Fruit fly (Drosophila melanogaster) whole organism, pupa: ENCODE results near the gene CG32642.

Experiments
- CG10348 ChIP-seq: fragments of 200-800 bp; sonication (Bioruptor generic); IDR thresholded peaks from 2 replicates; pipeline ENCODE4 v1.3.6; 2022; ENCODE audit warnings: missing biosample characterization, missing genetic modification characterization
- CG12605 ChIP-seq: fragments of 200-800 bp; sonication (Bioruptor generic); IDR thresholded peaks from 2 replicates; pipeline ENCODE4 v1.3.6; 2022; ENCODE audit warnings: missing biosample characterization, missing genetic modification characterization
- CG13204 ChIP-seq: fragments of 200-800 bp; sonication (Bioruptor generic); optimal IDR thresholded peaks from 2 replicates; lab custom pipeline; 2018; ENCODE audit warnings: missing biosample characterization, mild to moderate bottlenecking, missing genetic modification characterization, moderate library complexity
- CG14655 ChIP-seq: fragments of 200-800 bp; sonication (Bioruptor generic); optimal IDR thresholded peaks from 3 replicates; lab custom pipeline; 2017; ENCODE audit warnings: mild to moderate bottlenecking, missing biosample characterization, missing genetic modification reagents, missing genetic modification characterization
- CG15710 ChIP-seq: fragments of 200-800 bp; sonication (Bioruptor generic); optimal IDR thresholded peaks from 2 replicates; lab custom pipeline; 2018; ENCODE audit warnings: missing biosample characterization, mild to moderate bottlenecking, missing genetic modification characterization, moderate library complexity
- CG17806 ChIP-seq: fragments of 200-800 bp; sonication (Bioruptor generic); optimal IDR thresholded peaks from 2 replicates; lab custom pipeline; 2018; ENCODE audit warnings: missing biosample characterization, mild to moderate bottlenecking, missing genetic modification characterization, moderate library complexity
- CG32121 ChIP-seq: fragments of 200-800 bp; sonication (Bioruptor generic); IDR thresholded peaks from 2 replicates; pipeline ENCODE4 v1.3.6; 2022; ENCODE audit warnings: missing biosample characterization, missing genetic modification characterization
- CG34367 ChIP-seq: fragments of 200-800 bp; sonication (Bioruptor generic); optimal IDR thresholded peaks from 2 replicates; lab custom pipeline; 2018; ENCODE audit warnings: missing biosample characterization, mild to moderate bottlenecking, missing genetic modification characterization
- CG4496 ChIP-seq: fragments of 200-800 bp; sonication (Bioruptor generic); IDR thresholded peaks from 3 replicates; pipeline ENCODE4 v1.3.6; 2022; ENCODE audit warnings: missing biosample characterization, missing genetic modification characterization
- CG8159 ChIP-seq: fragments of 200-800 bp; sonication (Bioruptor generic); optimal IDR thresholded peaks from 3 replicates; lab custom pipeline; 2018; ENCODE audit warnings: missing biosample characterization, mild to moderate bottlenecking, missing genetic modification characterization, moderate library complexity
- CG8301 ChIP-seq: fragments of 200-800 bp; sonication (Bioruptor generic); optimal IDR thresholded peaks from 2 replicates; lab custom pipeline; 2018; ENCODE audit warnings: missing biosample characterization, mild to moderate bottlenecking, missing genetic modification characterization
- CG9948 ChIP-seq: fragments of 200-800 bp; sonication (Bioruptor generic); optimal IDR thresholded peaks from 2 replicates; lab custom pipeline; 2018; ENCODE audit warnings: missing biosample characterization, mild to moderate bottlenecking, missing genetic modification characterization, moderate library complexity
- D1 ChIP-seq: fragments of 200-800 bp; sonication (Bioruptor generic); optimal IDR thresholded peaks from 2 replicates; lab custom pipeline; 2018; ENCODE audit warnings: missing biosample characterization, mild to moderate bottlenecking, missing genetic modification characterization, moderate library complexity
- EcR ChIP-seq: fragments of 200-800 bp; sonication (Bioruptor generic); optimal IDR thresholded peaks from 3 replicates; lab custom pipeline; 2019; ENCODE audit warnings: missing biosample characterization, missing genetic modification characterization, mild to moderate bottlenecking, moderate library complexity, missing genetic modification reagents
- Ets98B ChIP-seq: fragments of 200-800 bp; sonication (Bioruptor generic); IDR thresholded peaks from 2 replicates; pipeline ENCODE4 v1.3.6; 2022; ENCODE audit warnings: missing biosample characterization, missing genetic modification characterization
- Pif1A ChIP-seq: fragments of 200-800 bp; sonication (Bioruptor generic); optimal IDR thresholded peaks from 3 replicates; lab custom pipeline; 2016; ENCODE audit warnings: missing biosample characterization, missing genetic modification characterization
- Pif1B ChIP-seq: fragments of 200-800 bp; sonication (Bioruptor generic); optimal IDR thresholded peaks from 3 replicates; lab custom pipeline; 2016; ENCODE audit warnings: missing biosample characterization, missing genetic modification characterization
- Snoo ChIP-seq: fragments of 200-800 bp; sonication (Bioruptor generic); optimal IDR thresholded peaks from 3 replicates; lab custom pipeline; 2017; ENCODE audit warnings: missing biosample characterization, mild to moderate bottlenecking, missing genetic modification characterization, inconsistent platforms
- fd96Ca ChIP-seq: fragments of 200-800 bp; sonication (Bioruptor generic); IDR thresholded peaks from 3 replicates; pipeline ENCODE4 v1.3.6; 2022; ENCODE audit warnings: missing biosample characterization, missing genetic modification characterization
- gl ChIP-seq: fragments of 200-800 bp; sonication (Bioruptor generic); optimal IDR thresholded peaks from 2 replicates; lab custom pipeline; 2018; ENCODE audit warnings: missing biosample characterization, mild to moderate bottlenecking, missing genetic modification characterization
- rn ChIP-seq: fragments of 200-800 bp; sonication (Bioruptor generic); IDR thresholded peaks from 2 replicates; pipeline ENCODE4 v1.3.6; 2022; ENCODE audit warnings: missing biosample characterization, missing genetic modification characterization

CG32642 gene

dm6 chrX:12939021-12939420 is 20.0 kb upstream of the CG32642 start:
- no peak for TF ChIP-seq EcR
- no peak for TF ChIP-seq fd96Ca (GFP tag; lab: Robert Waterston, UW)
- TF ChIP-seq CG8159, result no peak
- no peak for TF ChIP-seq CG13204 (GFP tag; lab: Kevin White, UChicago)
- no peak for TF ChIP-seq CG10348 (GFP tag; lab: Robert Waterston, UW)
- no peak for TF ChIP-seq Snoo (tag; lab: Kevin White, UChicago)
- no peak for TF ChIP-seq CG8301 (tag; lab: Kevin White, UChicago)
- TF ChIP-seq CG12605, result no peak
- no peak for TF ChIP-seq CG9948 (tag; lab: Kevin White, UChicago)
- no peak for TF ChIP-seq CG32121 (GFP tag; lab: Robert Waterston, UW)
- TF ChIP-seq CG34367, result no peak
- no peak for TF ChIP-seq CG14655 (GFP tag; lab: Kevin White, UChicago)
- no peak for TF ChIP-seq Pif1A (GFP tag; lab: Kevin White, UChicago)
- TF ChIP-seq gl, result no peak
- no peak for TF ChIP-seq CG4496 (GFP tag; lab: Robert Waterston, UW)
- no peak for TF ChIP-seq Ets98B (GFP tag; lab: Robert Waterston, UW)
- no peak for TF ChIP-seq CG17806

- TF ChIP-seq CG8159 (peak; percentile 49), CG17806 (no peak), CG14655 (GFP tag; lab: Kevin White, UChicago) (peak; percentile 23), rn (GFP tag; lab: Robert Waterston, UW) (no peak), CG15710 (tag; lab: Kevin White, UChicago) (peak; percentile 42), Snoo (tag; lab: Kevin White, UChicago) (peak; percentile 18), EcR (peak; percentile 46)
- TF ChIP-seq, all 21 proteins: peak for 5
Measured at dm6 chrX:12939951-12940350, 19.1 kb upstream of the CG32642 start.

dm6 chrX:12940396-12940795 is 18.6 kb upstream of the CG32642 start:
- TF ChIP-seq CG10348 (GFP tag; lab: Robert Waterston, UW), result no peak
- no peak for TF ChIP-seq Pif1A (GFP tag; lab: Kevin White, UChicago)
- TF ChIP-seq fd96Ca (GFP tag; lab: Robert Waterston, UW), result no peak
- TF ChIP-seq rn (GFP tag; lab: Robert Waterston, UW), result no peak
- no peak for TF ChIP-seq EcR
- no peak for TF ChIP-seq CG17806
- no peak for TF ChIP-seq Snoo (tag; lab: Kevin White, UChicago)
- TF ChIP-seq Ets98B (GFP tag; lab: Robert Waterston, UW), result no peak
- TF ChIP-seq CG14655 (GFP tag; lab: Kevin White, UChicago), result no peak
- TF ChIP-seq CG34367, result no peak
- no peak for TF ChIP-seq CG12605

dm6 chrX:12947670-12948069 is 11.3 kb upstream of the CG32642 start:
- TF ChIP-seq CG34367, result no peak
- TF ChIP-seq gl, result no peak
- TF ChIP-seq Pif1A (GFP tag; lab: Kevin White, UChicago), result no peak
- TF ChIP-seq D1 (tag; lab: Kevin White, UChicago), result no peak
- no peak for TF ChIP-seq Pif1B (GFP tag; lab: Kevin White, UChicago)
- TF ChIP-seq CG32121 (GFP tag; lab: Robert Waterston, UW), result no peak
- no peak for TF ChIP-seq CG10348 (GFP tag; lab: Robert Waterston, UW)
- TF ChIP-seq CG17806, result no peak
- no peak for TF ChIP-seq CG8301 (tag; lab: Kevin White, UChicago)
- TF ChIP-seq rn (GFP tag; lab: Robert Waterston, UW), result no peak
- TF ChIP-seq Snoo (tag; lab: Kevin White, UChicago), result no peak
- TF ChIP-seq CG15710 (tag; lab: Kevin White, UChicago), result no peak
- no peak for TF ChIP-seq EcR
- no peak for TF ChIP-seq fd96Ca (GFP tag; lab: Robert Waterston, UW)
- TF ChIP-seq CG9948 (tag; lab: Kevin White, UChicago), result no peak
- TF ChIP-seq CG12605, result no peak
- TF ChIP-seq, all 21 proteins: peak for 0

dm6 chrX:12957412-12957895 is 1.6 kb upstream of the CG32642 start, which contains the start of gene hec:
Gene hec (minus strand): TSS chrX:12957462.
- 0 out of 2 replicates have a peak, but pooled peaks have one; percentile 43 for TF ChIP-seq CG12605
- TF ChIP-seq EcR, result no peak
- TF ChIP-seq CG8301 (tag; lab: Kevin White, UChicago), result no peak
- TF ChIP-seq, all 21 proteins: peak for 1

- TF ChIP-seq fd96Ca (GFP tag; lab: Robert Waterston, UW) (no peak), CG8301 (tag; lab: Kevin White, UChicago) (no peak), Snoo (tag; lab: Kevin White, UChicago) (no peak), CG8159 (no peak), CG9948 (tag; lab: Kevin White, UChicago) (no peak), CG12605 (no peak), CG4496 (GFP tag; lab: Robert Waterston, UW) (no peak)
Measured at dm6 chrX:12967296-12967938, 8.4 kb downstream of the CG32642 start, which contains the start of gene Mur11Da. Gene Mur11Da (plus strand): TSS chrX:12967888.

dm6 chrX:12970411-12970810 is 11.4 kb downstream of the CG32642 start, which contains the start of gene CG15721:
Gene CG15721 (plus strand): TSS chrX:12970711.
- no peak for TF ChIP-seq CG12605
- no peak for TF ChIP-seq CG10348 (GFP tag; lab: Robert Waterston, UW)
- TF ChIP-seq Pif1B (GFP tag; lab: Kevin White, UChicago), result no peak
- TF ChIP-seq CG4496 (GFP tag; lab: Robert Waterston, UW), result no peak
- no peak for TF ChIP-seq CG32121 (GFP tag; lab: Robert Waterston, UW)
- TF ChIP-seq CG13204 (GFP tag; lab: Kevin White, UChicago), result no peak
- TF ChIP-seq Ets98B (GFP tag; lab: Robert Waterston, UW), result no peak
- no peak for TF ChIP-seq EcR
- TF ChIP-seq CG17806, result no peak
- TF ChIP-seq Pif1A (GFP tag; lab: Kevin White, UChicago), result no peak
- TF ChIP-seq, all 21 proteins: peak for 0
